Worm (Caenorhabditis elegans) whole organism, mixed stage, embryonic: ENCODE results near the gene F38A1.11.

Experiments
- bed-3 ChIP-seq: fragments of 200-800 bp; sonication (Bioruptor generic); optimal IDR thresholded peaks from 3 replicates; lab custom pipeline; 2018; ENCODE audit warnings: mild to moderate bottlenecking, missing genetic modification characterization, moderate library complexity, missing compliant biosample characterization
- blmp-1 ChIP-seq: fragments of 150-350 bp; optimal IDR thresholded peaks from 2 replicates; lab custom pipeline; 2014; ENCODE audit warnings: missing biosample characterization, missing genetic modification characterization
- ceh-39 ChIP-seq: fragments of 150-350 bp; optimal IDR thresholded peaks from 2 replicates; lab custom pipeline; 2014; ENCODE audit warnings: missing biosample characterization, missing genetic modification characterization
- ceh-43 ChIP-seq: fragments of 200-800 bp; sonication (Bioruptor generic); optimal IDR thresholded peaks from 2 replicates; lab custom pipeline; 2018; ENCODE audit warnings: mild to moderate bottlenecking, missing genetic modification characterization, moderate library complexity, missing compliant biosample characterization
- ceh-83 ChIP-seq: fragments of 200-800 bp; sonication (Bioruptor generic); optimal IDR thresholded peaks from 2 replicates; lab custom pipeline; 2018; ENCODE audit warnings: mild to moderate bottlenecking, missing genetic modification characterization, missing compliant biosample characterization
- ces-1 ChIP-seq: fragments of 150-350 bp; optimal IDR thresholded peaks from 2 replicates; lab custom pipeline; 2014; ENCODE audit warnings: missing biosample characterization, missing genetic modification reagents, missing genetic modification characterization
- cnd-1 ChIP-seq: fragments of 200-800 bp; sonication (Bioruptor generic); optimal IDR thresholded peaks from 2 replicates; lab custom pipeline; 2018; ENCODE audit warnings: mild to moderate bottlenecking, missing genetic modification characterization, missing compliant biosample characterization
- drap-1 ChIP-seq: fragments of 200-800 bp; sonication (Bioruptor generic); optimal IDR thresholded peaks from 3 replicates; lab custom pipeline; 2018; ENCODE audit warnings: mild to moderate bottlenecking, missing genetic modification characterization, missing compliant biosample characterization
- elt-3 ChIP-seq: fragments of 150-350 bp; optimal IDR thresholded peaks from 2 replicates; lab custom pipeline; 2014; ENCODE audit warnings: missing biosample characterization, missing genetic modification characterization
- flh-1 ChIP-seq: fragments of 200-800 bp; sonication (Bioruptor generic); optimal IDR thresholded peaks from 2 replicates; lab custom pipeline; 2018; ENCODE audit warnings: mild to moderate bottlenecking, missing genetic modification characterization, moderate library complexity, missing compliant biosample characterization
- ham-2 ChIP-seq: fragments of 200-800 bp; sonication (Bioruptor generic); optimal IDR thresholded peaks from 2 replicates; lab custom pipeline; 2018; ENCODE audit warnings: mild to moderate bottlenecking, missing genetic modification characterization, missing compliant biosample characterization
- lin-13 ChIP-seq: fragments of 150-350 bp; optimal IDR thresholded peaks from 2 replicates; lab custom pipeline; 2014; ENCODE audit warnings: missing biosample characterization, missing genetic modification characterization
- lin-32 ChIP-seq: fragments of 200-800 bp; sonication (Bioruptor generic); optimal IDR thresholded peaks from 2 replicates; lab custom pipeline; 2018; ENCODE audit warnings: mild to moderate bottlenecking, missing genetic modification characterization, missing compliant biosample characterization
- lsy-2 ChIP-seq: fragments of 150-350 bp; optimal IDR thresholded peaks from 2 replicates; lab custom pipeline; 2014; ENCODE audit warnings: missing biosample characterization, missing genetic modification characterization
- mab-5 ChIP-seq: fragments of 150-350 bp; optimal IDR thresholded peaks from 2 replicates; lab custom pipeline; 2014; ENCODE audit warnings: missing biosample characterization, missing genetic modification characterization
- mep-1 ChIP-seq: fragments of 150-350 bp; optimal IDR thresholded peaks from 2 replicates; lab custom pipeline; 2017; ENCODE audit warnings: missing biosample characterization, missing genetic modification reagents, missing genetic modification characterization, inconsistent platforms
- mls-2 ChIP-seq: sonication (generic microtip); optimal IDR thresholded peaks from 2 replicates; lab custom pipeline; 2016; ENCODE audit warnings: mild to moderate bottlenecking, missing genetic modification characterization, moderate library complexity, missing compliant biosample characterization
- nhr-2 ChIP-seq: fragments of 150-350 bp; optimal IDR thresholded peaks from 2 replicates; lab custom pipeline; 2014; ENCODE audit warnings: missing biosample characterization, missing genetic modification characterization
- nhr-237 ChIP-seq: fragments of 150-350 bp; optimal IDR thresholded peaks from 2 replicates; lab custom pipeline; 2014; ENCODE audit warnings: missing biosample characterization, missing genetic modification characterization
- nhr-28 ChIP-seq: fragments of 150-350 bp; optimal IDR thresholded peaks from 2 replicates; lab custom pipeline; 2014; ENCODE audit warnings: missing biosample characterization, missing genetic modification characterization
- pha-4 ChIP-seq: fragments of 150-350 bp; optimal IDR thresholded peaks from 2 replicates; lab custom pipeline; 2018; ENCODE audit warnings: missing biosample characterization, missing genetic modification reagents, missing genetic modification characterization
- sem-2 ChIP-seq: fragments of 200-800 bp; sonication (Bioruptor generic); optimal IDR thresholded peaks from 2 replicates; lab custom pipeline; 2018; ENCODE audit warnings: mild to moderate bottlenecking, missing genetic modification characterization, missing compliant biosample characterization
- snpc-4 ChIP-seq: fragments of 150-350 bp; optimal IDR thresholded peaks from 2 replicates; lab custom pipeline; 2014; ENCODE audit warnings: missing biosample characterization, missing genetic modification characterization
- sptf-1 ChIP-seq: sonication (generic microtip); optimal IDR thresholded peaks from 2 replicates; lab custom pipeline; 2017; ENCODE audit warnings: mild to moderate bottlenecking, missing genetic modification characterization, moderate library complexity, missing compliant biosample characterization
- unc-120 ChIP-seq: sonication (generic microtip); optimal IDR thresholded peaks from 2 replicates; lab custom pipeline; 2017; ENCODE audit warnings: missing genetic modification characterization, missing compliant biosample characterization; ENCODE audit not compliant: poor library complexity, severe bottlenecking
- unc-39 ChIP-seq: fragments of 150-350 bp; optimal IDR thresholded peaks from 2 replicates; lab custom pipeline; 2014; ENCODE audit warnings: missing biosample characterization, missing genetic modification characterization
- unc-62 ChIP-seq: fragments of 150-350 bp; optimal IDR thresholded peaks from 2 replicates; lab custom pipeline; 2014; ENCODE audit warnings: missing biosample characterization, missing genetic modification reagents, missing genetic modification characterization
- zip-8 ChIP-seq: fragments of 150-350 bp; optimal IDR thresholded peaks from 2 replicates; lab custom pipeline; 2014; ENCODE audit warnings: missing biosample characterization, missing genetic modification characterization
- ztf-11 ChIP-seq: fragments of 150-350 bp; optimal IDR thresholded peaks from 2 replicates; lab custom pipeline; 2014; ENCODE audit warnings: missing biosample characterization, missing genetic modification characterization

The F38A1.11 gene

DNA sequence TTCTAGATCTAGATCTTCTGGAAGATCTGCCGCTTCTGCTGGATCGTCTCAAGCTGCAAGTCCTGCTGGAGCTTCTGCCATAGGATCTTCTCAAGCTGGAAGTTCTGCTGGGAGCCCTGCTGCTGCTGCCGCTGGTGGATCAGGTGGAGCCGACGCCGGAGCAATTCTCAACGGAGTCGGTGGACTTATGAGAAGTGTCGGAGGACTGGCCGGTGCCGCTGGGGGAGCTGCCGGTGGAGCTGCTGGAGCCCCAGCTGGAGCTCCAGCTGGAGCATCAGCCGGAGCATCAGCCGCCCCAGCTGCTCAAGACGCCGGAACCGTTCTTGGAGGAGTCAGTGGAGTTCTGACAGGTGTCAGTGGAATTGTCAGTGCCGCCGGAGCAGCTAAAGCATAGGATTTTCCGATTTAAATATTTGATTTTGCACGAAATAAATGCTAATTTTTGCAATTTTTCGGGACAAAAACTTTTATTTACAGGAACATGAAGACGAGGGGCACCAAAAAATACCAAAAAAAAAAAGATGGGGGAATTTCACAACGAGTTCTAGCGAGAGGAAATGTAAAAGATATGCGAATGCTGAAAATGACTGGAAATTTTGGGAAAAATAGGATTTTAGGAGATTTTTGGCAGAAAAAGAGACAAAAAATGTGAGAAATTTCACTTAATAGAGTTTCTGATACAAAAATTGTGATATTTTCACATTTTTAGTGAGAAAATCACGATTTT lies 14.6 kb upstream of the F38A1.11 start:
- no peak for TF ChIP-seq lin-32 (GFP tag; lab: Kevin White, UChicago)
- no peak for TF ChIP-seq nhr-2 (tag; lab: Kevin White, UChicago)
- TF ChIP-seq bed-3 (GFP tag; lab: Kevin White, UChicago): no peak

ce11 chrIV:1234780-1235179 lies 12.4 kb upstream of the F38A1.11 start:
- TF ChIP-seq ces-1 (GFP tag; lab: Kevin White, UChicago) (no peak), nhr-2 (tag; lab: Kevin White, UChicago) (no peak), ham-2 (GFP tag; lab: Kevin White, UChicago) (no peak), sptf-1 (tag; lab: Kevin White, UChicago) (no peak), mls-2 (no peak), ceh-43 (GFP tag; lab: Kevin White, UChicago) (no peak), unc-120 (tag; lab: Kevin White, UChicago) (no peak), drap-1 (GFP tag; lab: Kevin White, UChicago) (no peak), unc-62 (GFP tag; lab: Kevin White, UChicago) (no peak), cnd-1 (no peak), blmp-1 (no peak), elt-3 (tag; lab: Kevin White, UChicago) (no peak), mep-1 (no peak), ceh-83 (GFP tag; lab: Kevin White, UChicago) (no peak), lin-13 (tag; lab: Kevin White, UChicago) (no peak)
- TF ChIP-seq, all 35 proteins: peak for 0

ce11 chrIV:1235785-1236184 lies 11.4 kb upstream of the F38A1.11 start:
- TF ChIP-seq mep-1 (no peak), sem-2 (GFP tag; lab: Kevin White, UChicago) (no peak), zip-8 (no peak), flh-1 (GFP tag; lab: Kevin White, UChicago) (no peak), ces-1 (GFP tag; lab: Kevin White, UChicago) (no peak), snpc-4 (tag; lab: Kevin White, UChicago) (no peak), unc-120 (tag; lab: Kevin White, UChicago) (no peak), ceh-83 (GFP tag; lab: Kevin White, UChicago) (no peak), lsy-2 (tag; lab: Kevin White, UChicago) (no peak), elt-3 (tag; lab: Kevin White, UChicago) (no peak), ceh-43 (GFP tag; lab: Kevin White, UChicago) (no peak), unc-62 (GFP tag; lab: Kevin White, UChicago) (no peak)
- TF ChIP-seq, all 35 proteins: peak for 0

ce11 chrIV:1238147-1238546 lies 9.0 kb upstream of the F38A1.11 start:
- TF ChIP-seq ceh-43 (GFP tag; lab: Kevin White, UChicago) (no peak), nhr-2 (tag; lab: Kevin White, UChicago) (no peak)

- TF ChIP-seq lin-13 (tag; lab: Kevin White, UChicago) (peak; percentile 51), sptf-1 (tag; lab: Kevin White, UChicago) (no peak), mep-1 (peak; percentile 36), bed-3 (GFP tag; lab: Kevin White, UChicago) (no peak), ztf-11 (tag; lab: Kevin White, UChicago) (no peak), nhr-28 (no peak), cnd-1 (no peak), nhr-237 (tag; lab: Kevin White, UChicago) (peak; percentile 64), pha-4 (peak; percentile 32), lsy-2 (tag; lab: Kevin White, UChicago) (peak; percentile 64), nhr-2 (tag; lab: Kevin White, UChicago) (no peak), unc-39 (no peak), ceh-39 (tag; lab: Kevin White, UChicago) (no peak), zip-8 (no peak), mab-5 (tag; lab: Kevin White, UChicago) (no peak), unc-62 (GFP tag; lab: Kevin White, UChicago) (no peak), flh-1 (GFP tag; lab: Kevin White, UChicago) (no peak), ceh-43 (GFP tag; lab: Kevin White, UChicago) (no peak), blmp-1 (no peak)
Observed at ce11 chrIV:1239686-1240085, 7.5 kb upstream of the F38A1.11 start, which contains the start of gene F38A1.8. TSS of gene F38A1.8 (minus strand) at chrIV:1239852.
